Fruit fly (Drosophila melanogaster): ENCODE measurements around the gene CG32647.

dm6 chrX:12777763-12778408 lies 6.9 kb downstream of the CG32647 start:
- TF ChIP-seq EcR (GFP tag; optimal IDR thresholded peaks at IDR 0.05) (no peak), pan (optimal IDR thresholded peaks at IDR 0.05) (no peak)
